Fruit fly (Drosophila melanogaster): ENCODE measurements around the gene HGTX.

HGTX gene

dm6 chr3L:14635564-14635937, 36.2 kb upstream of the HGTX start (continued):
- TF ChIP-seq chinmo (GFP tag; IDR thresholded peaks at IDR 0.05; ENCODE audit: partially characterized antibody) (no peak), CG11247 (GFP tag; IDR thresholded peaks at IDR 0.05) (no peak), exex (tag; optimal IDR thresholded peaks at IDR 0.05) (no peak), CG18262 (tag; optimal IDR thresholded peaks at IDR 0.05) (no peak), row (GFP tag; IDR thresholded peaks at IDR 0.05) (no peak; the same call in 2 of the 3 replicates), NC2β (GFP tag; optimal IDR thresholded peaks at IDR 0.05) (no peak), Hr78 (GFP tag; optimal IDR thresholded peaks at IDR 0.05) (peak in 1 of 2 experiments; percentile 5), Med (GFP tag) (peak; percentile 76), CG5953 (GFP tag; IDR thresholded peaks at IDR 0.05) (0 out of 2 replicates have a peak, but pooled peaks have one; percentile 14), CG4424 (GFP tag; optimal IDR thresholded peaks at IDR 0.05) (no peak), Usf (GFP tag; optimal IDR thresholded peaks at IDR 0.05) (no peak), tgo (GFP tag; IDR thresholded peaks at IDR 0.05) (0 out of 3 replicates have a peak, but pooled peaks have one; percentile 2), CG15479 (GFP tag; optimal IDR thresholded peaks at IDR 0.05) (peak; percentile 44), salm (tag; optimal IDR thresholded peaks at IDR 0.05) (no peak), nau (GFP tag; optimal IDR thresholded peaks at IDR 0.05) (no peak), CG42726 (GFP tag; IDR thresholded peaks at IDR 0.05; ENCODE audit: partially characterized antibody) (no peak), wdn (GFP tag; IDR thresholded peaks at IDR 0.05) (no peak), GATAe (GFP tag; conservative IDR thresholded peaks at IDR 0.05) (peak; percentile 42; the same call in 1 of the 2 replicates), sens-2 (GFP tag; IDR thresholded peaks at IDR 0.05) (no peak), B-H2 (GFP tag; optimal IDR thresholded peaks at IDR 0.05) (no peak), otp (GFP tag; IDR thresholded peaks at IDR 0.05) (no peak)

- peak; percentile 88 for TF ChIP-seq Spps (tag; optimal IDR thresholded peaks at IDR 0.05)
- peak; percentile 76 for TF ChIP-seq Oli (tag; optimal IDR thresholded peaks at IDR 0.05)
- peak; percentile 91 for TF ChIP-seq phol (tag; optimal IDR thresholded peaks at IDR 0.05)
- peak; percentile 95 for TF ChIP-seq kni (GFP tag; optimal IDR thresholded peaks at IDR 0.05)
- peak; percentile 73 for TF ChIP-seq stc (GFP tag; IDR thresholded peaks at IDR 0.05)
- TF ChIP-seq CG12391 (tag; optimal IDR thresholded peaks at IDR 0.05): peak; percentile 91
- TF ChIP-seq vnd (GFP tag; IDR thresholded peaks at IDR 0.05; ENCODE audit: partially characterized antibody): no peak
- TF ChIP-seq Stat92E (GFP tag; optimal IDR thresholded peaks at IDR 0.05): peak in 1 of 3 experiments; percentile 67
- TF ChIP-seq CG10209 (GFP tag; optimal IDR thresholded peaks at IDR 0.05): peak; percentile 72
- no peak for TF ChIP-seq pum (GFP tag; optimal IDR thresholded peaks at IDR 0.05)
- 0 out of 2 replicates have a peak, but pooled peaks have one; percentile 11 for TF ChIP-seq ap (GFP tag; IDR thresholded peaks at IDR 0.05)
- no peak for TF ChIP-seq CG3838 (GFP tag; optimal IDR thresholded peaks at IDR 0.05)
- peak; percentile 5 for TF ChIP-seq CG6813 (GFP tag; optimal IDR thresholded peaks at IDR 0.05)
- no peak for TF ChIP-seq her (GFP tag; optimal IDR thresholded peaks at IDR 0.05)
- TF ChIP-seq CG15696 (tag; optimal IDR thresholded peaks at IDR 0.05): peak; percentile 94
- peak; percentile 58 for TF ChIP-seq PHDP (tag; optimal IDR thresholded peaks at IDR 0.05)
- TF ChIP-seq Dfd (GFP tag; optimal IDR thresholded peaks at IDR 0.05): no peak
- peak; percentile 52 for TF ChIP-seq Xbp1 (GFP tag; optimal IDR thresholded peaks at IDR 0.05)
- TF ChIP-seq CG12744 (GFP tag; optimal IDR thresholded peaks at IDR 0.05): no peak
- TF ChIP-seq croc (GFP tag; conservative IDR thresholded peaks at IDR 0.05): peak; percentile 65
- no peak for TF ChIP-seq CG10274 (GFP tag; optimal IDR thresholded peaks at IDR 0.05)
- TF ChIP-seq CG2678 (tag; optimal IDR thresholded peaks at IDR 0.05): peak; percentile 77
- TF ChIP-seq Oaz (GFP tag; IDR thresholded peaks at IDR 0.05): no peak
- TF ChIP-seq eve (GFP tag; optimal IDR thresholded peaks at IDR 0.05): peak in 1 of 2 experiments; percentile 70
- peak; percentile 92 for TF ChIP-seq nmo (GFP tag; optimal IDR thresholded peaks at IDR 0.05)
- peak; percentile 39 for TF ChIP-seq trh (GFP tag; optimal IDR thresholded peaks at IDR 0.05)
- TF ChIP-seq corto (GFP tag; optimal IDR thresholded peaks at IDR 0.05): peak; percentile 43
Observed at dm6 chr3L:14634773-14635563, 35.6 kb upstream of the HGTX start.
